Worm (Caenorhabditis elegans) whole organism, L1 larva: ENCODE results near the gene vps-39.

Source experiments
- C16A3.4 ChIP-seq: fragments of 150-350 bp; optimal IDR thresholded peaks from 2 replicates; lab custom pipeline; 2014; ENCODE audit warnings: missing biosample characterization, missing genetic modification characterization
- C34B4.2 ChIP-seq: sonication (generic microtip); optimal IDR thresholded peaks from 2 replicates; lab custom pipeline; 2017; ENCODE audit warnings: mild to moderate bottlenecking, missing genetic modification characterization, missing compliant biosample characterization
- F16B12.6 ChIP-seq: fragments of 150-350 bp; optimal IDR thresholded peaks from 2 replicates; lab custom pipeline; 2014; ENCODE audit warnings: missing biosample characterization, missing genetic modification characterization
- aha-1 ChIP-seq: fragments of 150-350 bp; optimal IDR thresholded peaks from 2 replicates; lab custom pipeline; 2014; ENCODE audit warnings: missing biosample characterization, missing genetic modification characterization
- aly-2 ChIP-seq: fragments of 150-350 bp; optimal IDR thresholded peaks from 2 replicates; lab custom pipeline; 2014; ENCODE audit warnings: missing biosample characterization, missing genetic modification characterization
- ceh-63 ChIP-seq: fragments of 200-800 bp; sonication (Bioruptor generic); optimal IDR thresholded peaks from 2 replicates; lab custom pipeline; 2018; ENCODE audit warnings: mild to moderate bottlenecking, missing genetic modification characterization, missing compliant biosample characterization
- ceh-88 ChIP-seq: fragments of 200-800 bp; sonication (Bioruptor generic); IDR thresholded peaks from 2 replicates; pipeline ENCODE4 v1.3.6; 2022; ENCODE audit warnings: missing genetic modification characterization, missing compliant biosample characterization
- ces-1 ChIP-seq: fragments of 150-350 bp; optimal IDR thresholded peaks from 2 replicates; lab custom pipeline; 2014; ENCODE audit warnings: missing biosample characterization, missing genetic modification reagents, missing genetic modification characterization
- dsc-1 ChIP-seq: sonication (generic microtip); optimal IDR thresholded peaks from 2 replicates; lab custom pipeline; 2016; ENCODE audit warnings: mild to moderate bottlenecking, missing genetic modification characterization, missing compliant biosample characterization
- efl-1 ChIP-seq, 4 experiments: fragments of 150-350 bp; optimal IDR thresholded peaks in 3 of 4; peaks in 1 of 4; 1 replicate in 1 of 4; 2 replicates in 3 of 4; lab custom pipeline; 2014; ENCODE audit warnings: missing biosample characterization in 2 of 4, missing genetic modification characterization in 2 of 4, missing genetic modification reagents in 2 of 4
- egl-13 ChIP-seq: sonication (generic microtip); optimal IDR thresholded peaks from 2 replicates; lab custom pipeline; 2016; ENCODE audit warnings: missing genotype, missing genetic modification reagents, missing genetic modification characterization, missing compliant biosample characterization
- egl-27 ChIP-seq, 2 experiments: fragments of 150-350 bp in 1 of 2; sonication (generic microtip); optimal IDR thresholded peaks; 3 replicates each; lab custom pipeline; 2017 to 2018; ENCODE audit warnings: missing biosample characterization in 2 of 2, missing genetic modification characterization in 2 of 2, missing genetic modification reagents in 2 of 2
- elt-2 ChIP-seq: sonication (generic microtip); optimal IDR thresholded peaks from 2 replicates; lab custom pipeline; 2016; ENCODE audit warnings: missing genetic modification characterization, mild to moderate bottlenecking, inconsistent platforms, missing compliant biosample characterization, missing genetic modification reagents
- ets-5 ChIP-seq: fragments of 200-800 bp; sonication (Bioruptor generic); IDR thresholded peaks from 2 replicates; pipeline ENCODE4 v1.3.6; 2022; ENCODE audit warnings: missing genetic modification characterization, missing compliant biosample characterization
- fkh-4 ChIP-seq: sonication (generic microtip); optimal IDR thresholded peaks from 2 replicates; lab custom pipeline; 2016; ENCODE audit warnings: missing compliant biosample characterization, missing genetic modification characterization, borderline replicate concordance
- hlh-4 ChIP-seq: sonication (generic microtip); optimal IDR thresholded peaks from 2 replicates; lab custom pipeline; 2016; ENCODE audit warnings: mild to moderate bottlenecking, missing genetic modification characterization, missing compliant biosample characterization
- lin-14 ChIP-seq: fragments of 200-800 bp; sonication (Bioruptor generic); optimal IDR thresholded peaks from 2 replicates; lab custom pipeline; 2018; ENCODE audit warnings: mild to moderate bottlenecking, missing genetic modification characterization, moderate library complexity, missing compliant biosample characterization
- lin-35 ChIP-seq, 2 experiments: fragments of 150-350 bp; optimal IDR thresholded peaks; 2 replicates each; lab custom pipeline; 2014; ENCODE audit warnings: missing biosample characterization in 2 of 2, missing genetic modification characterization in 2 of 2, missing genetic modification reagents in 2 of 2
- lsy-2 ChIP-seq, 2 experiments: fragments of 150-350 bp; optimal IDR thresholded peaks; 2 replicates each; lab custom pipeline; 2014; ENCODE audit warnings: missing biosample characterization in 2 of 2, missing genetic modification characterization in 2 of 2
- mep-1 ChIP-seq: fragments of 150-350 bp; optimal IDR thresholded peaks from 2 replicates; lab custom pipeline; 2014; ENCODE audit warnings: missing biosample characterization, missing genetic modification characterization
- nhr-20 ChIP-seq: sonication (generic microtip); optimal IDR thresholded peaks from 2 replicates; lab custom pipeline; 2016; ENCODE audit warnings: mild to moderate bottlenecking, missing genetic modification characterization, missing compliant biosample characterization
- nhr-237 ChIP-seq: fragments of 150-350 bp; optimal IDR thresholded peaks from 2 replicates; lab custom pipeline; 2014; ENCODE audit warnings: missing biosample characterization, missing genetic modification characterization
- nhr-28 ChIP-seq: fragments of 150-350 bp; optimal IDR thresholded peaks from 2 replicates; lab custom pipeline; 2014; ENCODE audit warnings: missing biosample characterization, missing genetic modification characterization
- nhr-76 ChIP-seq: sonication (generic microtip); optimal IDR thresholded peaks from 2 replicates; lab custom pipeline; 2017; ENCODE audit warnings: missing biosample characterization, missing genetic modification characterization
- nhr-85 ChIP-seq: sonication (generic microtip); peaks from one replicate; lab custom pipeline; 2016; ENCODE audit warnings: missing genetic modification characterization, inconsistent platforms, missing compliant biosample characterization
- pag-3 ChIP-seq: sonication (generic microtip); optimal IDR thresholded peaks from 2 replicates; lab custom pipeline; 2017; ENCODE audit warnings: missing genetic modification characterization, mild to moderate bottlenecking, missing compliant biosample characterization, antibody characterized with exemption, borderline replicate concordance; ENCODE audit not compliant: insufficient read depth
- sox-4 ChIP-seq: sonication (generic microtip); optimal IDR thresholded peaks from 2 replicates; lab custom pipeline; 2016; ENCODE audit warnings: missing genetic modification characterization, missing compliant biosample characterization
- sup-37 ChIP-seq: fragments of 200-800 bp; sonication (Bioruptor generic); optimal IDR thresholded peaks from 2 replicates; lab custom pipeline; 2018; ENCODE audit warnings: mild to moderate bottlenecking, missing genetic modification characterization, missing compliant biosample characterization
- swsn-7 ChIP-seq: sonication (generic microtip); optimal IDR thresholded peaks from 2 replicates; lab custom pipeline; 2016; ENCODE audit warnings: missing genetic modification characterization, missing compliant biosample characterization
- tbx-2 ChIP-seq: sonication (generic microtip); optimal IDR thresholded peaks from 2 replicates; lab custom pipeline; 2016; ENCODE audit warnings: missing genetic modification characterization, missing compliant biosample characterization
- unc-130 ChIP-seq: fragments of 150-350 bp; optimal IDR thresholded peaks from 2 replicates; lab custom pipeline; 2017; ENCODE audit warnings: missing biosample characterization, missing genetic modification characterization, inconsistent platforms
- unc-62 ChIP-seq: fragments of 150-350 bp; optimal IDR thresholded peaks from 2 replicates; lab custom pipeline; 2014; ENCODE audit warnings: missing biosample characterization, missing genetic modification reagents, missing genetic modification characterization
- unc-86 ChIP-seq: sonication (generic microtip); optimal IDR thresholded peaks from 2 replicates; lab custom pipeline; 2016; ENCODE audit warnings: missing genetic modification characterization, missing compliant biosample characterization
- vab-15 ChIP-seq: sonication (generic microtip); optimal IDR thresholded peaks from 2 replicates; lab custom pipeline; 2017; ENCODE audit warnings: missing genotype, mild to moderate bottlenecking, missing genetic modification characterization, missing compliant biosample characterization
- xbp-1 ChIP-seq: sonication (generic microtip); optimal IDR thresholded peaks from 2 replicates; lab custom pipeline; 2016; ENCODE audit warnings: missing genetic modification characterization, missing compliant biosample characterization
- zag-1 ChIP-seq: fragments of 150-350 bp; optimal IDR thresholded peaks from 2 replicates; lab custom pipeline; 2014; ENCODE audit warnings: missing biosample characterization, missing genetic modification characterization
- ztf-11 ChIP-seq, 2 experiments: sonication (generic microtip); optimal IDR thresholded peaks; 2 replicates each; lab custom pipeline; 2016 to 2017; ENCODE audit warnings: missing genetic modification characterization in 2 of 2, missing biosample characterization in 1 of 2, missing compliant biosample characterization in 1 of 2
- ztf-4 ChIP-seq: fragments of 150-350 bp; optimal IDR thresholded peaks from 2 replicates; lab custom pipeline; 2014; ENCODE audit warnings: missing biosample characterization, missing genetic modification characterization

vps-39 gene

DNA sequence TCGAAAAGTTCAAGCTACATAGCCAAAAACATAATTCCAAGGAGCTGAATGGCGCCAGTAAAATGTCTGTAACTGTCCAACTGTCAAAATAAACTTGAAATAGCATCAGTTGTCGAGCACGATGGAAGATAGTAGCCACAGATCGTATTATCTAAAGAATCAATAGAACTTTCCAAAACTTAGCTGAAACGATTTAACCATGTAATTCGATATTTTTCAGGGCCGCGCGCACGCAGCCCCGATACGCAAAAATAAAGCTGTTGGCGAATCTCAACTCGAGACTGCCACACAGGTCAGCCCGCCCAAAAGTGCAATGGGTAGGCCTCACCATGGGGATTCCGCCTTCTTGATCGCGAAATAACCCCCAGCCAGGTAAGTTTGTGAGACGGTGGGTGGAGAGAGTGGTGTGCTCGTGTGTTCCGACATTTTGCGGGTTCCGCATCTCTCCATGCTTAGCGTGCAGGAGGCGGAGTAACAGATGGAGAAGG is 9.9 kb downstream of the vps-39 start (continued):
- TF ChIP-seq ceh-88 (GFP tag; lab: Robert Waterston, UW) = 0 out of 2 replicates have a peak, but pooled peaks have one; percentile 35
- TF ChIP-seq C16A3.4 (tag; lab: Kevin White, UChicago) = no peak
- TF ChIP-seq fkh-4 (tag; lab: Kevin White, UChicago) = no peak
- peak; percentile 86 for TF ChIP-seq nhr-85
- TF ChIP-seq nhr-28 (tag; lab: Kevin White, UChicago) = no peak
- TF ChIP-seq nhr-76 (tag; lab: Kevin White, UChicago) = no peak
- TF ChIP-seq nhr-237 (tag; lab: Kevin White, UChicago) = no peak
- TF ChIP-seq lin-35 (GFP tag; optimal IDR thresholded peaks at IDR 0.05; lab: Kevin White, UChicago) = peak in 1 of 2 experiments; percentile 36
- 0 out of 2 replicates have a peak, but pooled peaks have one; percentile 44 for TF ChIP-seq ets-5
- peak in 1 of 2 experiments; percentile 57 for TF ChIP-seq ztf-11 (tag; optimal IDR thresholded peaks at IDR 0.05; lab: Kevin White, UChicago)
- TF ChIP-seq C34B4.2 (tag; lab: Kevin White, UChicago) = no peak
- no peak for TF ChIP-seq vab-15 (tag; lab: Kevin White, UChicago)
- TF ChIP-seq egl-27 (tag; optimal IDR thresholded peaks at IDR 0.05; lab: Kevin White, UChicago) = no peak
- peak; percentile 9 for TF ChIP-seq sup-37 (GFP tag; lab: Kevin White, UChicago)
- TF ChIP-seq egl-13 (tag; lab: Kevin White, UChicago) = no peak
- TF ChIP-seq swsn-7 (tag; lab: Kevin White, UChicago) = peak; percentile 59
- TF ChIP-seq elt-2 (tag; lab: Kevin White, UChicago) = peak; percentile 84
- TF ChIP-seq ztf-4 (tag; lab: Kevin White, UChicago) = no peak
- no peak for TF ChIP-seq ces-1
- TF ChIP-seq F16B12.6 (tag; lab: Kevin White, UChicago) = no peak
- peak; percentile 10 to 48 for TF ChIP-seq efl-1 (optimal IDR thresholded peaks at IDR 0.05; lab: Kevin White, UChicago)
- TF ChIP-seq efl-1 (GFP tag; optimal IDR thresholded peaks at IDR 0.05 in 1 of 2; lab: Kevin White, UChicago) = peak in 1 of 2 experiments; percentile 92
- peak; percentile 69 for TF ChIP-seq nhr-20 (tag; lab: Kevin White, UChicago)
- peak; percentile 21 for TF ChIP-seq xbp-1 (tag; lab: Kevin White, UChicago)
- no peak for TF ChIP-seq hlh-4
- TF ChIP-seq unc-130 = no peak
- TF ChIP-seq aha-1 (tag; lab: Kevin White, UChicago) = no peak
- peak; percentile 9 for TF ChIP-seq tbx-2 (tag; lab: Kevin White, UChicago)

DNA sequence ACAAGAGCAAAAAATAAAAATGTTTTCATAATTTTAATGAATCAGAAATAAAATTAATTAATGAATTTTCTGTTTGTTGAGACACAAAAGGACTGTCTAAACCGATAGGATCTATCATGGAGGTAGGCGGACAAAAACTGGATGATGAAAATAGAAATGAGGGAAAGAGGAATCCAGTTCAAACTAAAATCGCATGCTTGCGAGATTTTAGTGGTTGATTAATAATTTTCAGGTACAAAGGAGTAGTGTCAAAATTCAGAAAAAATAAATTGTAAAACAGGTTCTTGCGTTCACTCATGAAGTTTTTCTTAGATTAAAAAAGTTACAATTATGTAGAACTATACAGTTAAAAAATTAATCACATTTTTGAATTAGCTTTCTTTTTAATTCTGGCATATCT is 10.8 kb downstream of the vps-39 start, which contains the start of gene T08G5.3:
T08G5.3 (minus strand) TSS at position 101 of the 400 bp plus-strand sequence.
- no peak for TF ChIP-seq ets-5
- no peak for TF ChIP-seq sox-4 (tag; lab: Kevin White, UChicago)
- no peak for TF ChIP-seq unc-86 (tag; lab: Kevin White, UChicago)
- no peak for TF ChIP-seq zag-1 (tag; lab: Kevin White, UChicago)
- TF ChIP-seq unc-62 (GFP tag; lab: Kevin White, UChicago) = no peak
- no peak for TF ChIP-seq lsy-2 (tag; optimal IDR thresholded peaks at IDR 0.05; lab: Kevin White, UChicago)
- TF ChIP-seq aly-2 = no peak
- TF ChIP-seq lin-14 (GFP tag; lab: Kevin White, UChicago) = no peak
- no peak for TF ChIP-seq ceh-63 (GFP tag; lab: Kevin White, UChicago)
- TF ChIP-seq mep-1 (tag; lab: Kevin White, UChicago) = no peak
- no peak for TF ChIP-seq xbp-1 (tag; lab: Kevin White, UChicago)
- TF ChIP-seq elt-2 (tag; lab: Kevin White, UChicago) = no peak
- no peak for TF ChIP-seq pag-3 (tag; lab: Kevin White, UChicago)
- no peak for TF ChIP-seq ces-1

- TF ChIP-seq tbx-2 (tag; lab: Kevin White, UChicago) (no peak), nhr-237 (tag; lab: Kevin White, UChicago) (no peak), dsc-1 (tag; lab: Kevin White, UChicago) (no peak)
Observed at ce11 chrV:14026194-14026593, 12.0 kb downstream of the vps-39 start, which contains the start of gene T08G5.2. Gene T08G5.2 (minus strand): TSS chrV:14026294.
